Fruit fly (Drosophila melanogaster): Measurements from ENCODE around the gene CG14313.
A peak's percentile ranks its signal among the peaks of the same experiment; 100 is the strongest.

Gene CG14313

dm6 chr3R:18168398-18168797, 23.4 kb downstream of the CG14313 start (continued):
- TF ChIP-seq Dp (GFP tag; optimal IDR thresholded peaks at IDR 0.05) (peak; percentile 22), Atf3 (GFP tag; optimal IDR thresholded peaks at IDR 0.05) (no peak), Neu2 (GFP tag; optimal IDR thresholded peaks at IDR 0.05; ENCODE audit: borderline replicate concordance) (no peak), Hr51 (GFP tag; optimal IDR thresholded peaks at IDR 0.05) (peak in 1 of 2 experiments; percentile 49), CG13296 (GFP tag; optimal IDR thresholded peaks at IDR 0.05) (peak; percentile 31), slbo (GFP tag; IDR thresholded peaks at IDR 0.05) (peak; percentile 56; the same call in 1 of the 2 replicates), vvl (GFP tag; IDR thresholded peaks at IDR 0.05) (peak; percentile 62), Hey (tag; optimal IDR thresholded peaks at IDR 0.05) (no peak), nom (GFP tag; optimal IDR thresholded peaks at IDR 0.05) (peak; percentile 44), pita (GFP tag; optimal IDR thresholded peaks at IDR 0.05) (no peak), CG32767 (GFP tag; IDR thresholded peaks at IDR 0.05) (no peak), CG34224 (GFP tag; IDR thresholded peaks at IDR 0.05; ENCODE audit: partially characterized antibody) (peak; percentile 43; the same call in 2 of the 3 replicates), cg (GFP tag; optimal IDR thresholded peaks at IDR 0.05) (no peak), lola (GFP tag; optimal IDR thresholded peaks at IDR 0.05) (no peak), run (tag; optimal IDR thresholded peaks at IDR 0.05) (no peak), CG18619 (GFP tag; optimal IDR thresholded peaks at IDR 0.05) (no peak), sens-2 (GFP tag; IDR thresholded peaks at IDR 0.05) (0 out of 2 replicates have a peak, but pooled peaks have one; percentile 13), CG1832 (GFP tag; optimal IDR thresholded peaks at IDR 0.05) (no peak), CG30431 (GFP tag; optimal IDR thresholded peaks at IDR 0.05) (no peak)

dm6 chr3R:18167416-18168237, 24.1 kb downstream of the CG14313 start, which contains the start of gene wrd:
TSS of gene wrd (plus strand) at chr3R:18167757.
- no peak for TF ChIP-seq kay (GFP tag; optimal IDR thresholded peaks at IDR 0.05)
- no peak for TF ChIP-seq CG4707 (GFP tag; optimal IDR thresholded peaks at IDR 0.05)
- TF ChIP-seq CG17912 (GFP tag; optimal IDR thresholded peaks at IDR 0.05), result no peak
- TF ChIP-seq CG5245 (GFP tag; optimal IDR thresholded peaks at IDR 0.05), result no peak
- TF ChIP-seq org-1 (GFP tag; optimal IDR thresholded peaks at IDR 0.05), result no peak
- TF ChIP-seq CG4282 (GFP tag; optimal IDR thresholded peaks at IDR 0.05), result no peak
- TF ChIP-seq Ets97D (GFP tag; optimal IDR thresholded peaks at IDR 0.05), result no peak
- peak; percentile 14; the same call in 1 of the 2 replicates for TF ChIP-seq CG14441 (GFP tag; IDR thresholded peaks at IDR 0.05)
- TF ChIP-seq ftz-f1 (GFP tag; optimal IDR thresholded peaks at IDR 0.05), result peak; percentile 75
- no peak for TF ChIP-seq bsh (GFP tag; optimal IDR thresholded peaks at IDR 0.05)
- no peak for TF ChIP-seq pho (GFP tag; optimal IDR thresholded peaks at IDR 0.05)
- TF ChIP-seq CG34376 (GFP tag; optimal IDR thresholded peaks at IDR 0.05), result peak; percentile 23
- no peak for TF ChIP-seq en (GFP tag; optimal IDR thresholded peaks at IDR 0.05)
- TF ChIP-seq emc (GFP tag; optimal IDR thresholded peaks at IDR 0.05), result no peak
- TF ChIP-seq Lim3 (GFP tag; IDR thresholded peaks at IDR 0.05), result no peak
- no peak for TF ChIP-seq CG10959 (GFP tag; IDR thresholded peaks at IDR 0.05)
- TF ChIP-seq CG17829 (tag; optimal IDR thresholded peaks at IDR 0.05), result peak; percentile 20
- TF ChIP-seq CG32772 (GFP tag; IDR thresholded peaks at IDR 0.05), result no peak
- no peak for TF ChIP-seq usp (GFP tag; optimal IDR thresholded peaks at IDR 0.05)
- no peak for TF ChIP-seq pb (GFP tag; optimal IDR thresholded peaks at IDR 0.05)
- no peak for TF ChIP-seq CG13624 (GFP tag; optimal IDR thresholded peaks at IDR 0.05)
- no peak for TF ChIP-seq CG4854 (GFP tag; optimal IDR thresholded peaks at IDR 0.05)
- TF ChIP-seq pita (GFP tag; optimal IDR thresholded peaks at IDR 0.05), result no peak
- TF ChIP-seq dmrt11E (tag; optimal IDR thresholded peaks at IDR 0.05), result peak; percentile 42
- TF ChIP-seq CG13424 (tag; optimal IDR thresholded peaks at IDR 0.05), result peak; percentile 41
- no peak for TF ChIP-seq hbn (GFP tag; IDR thresholded peaks at IDR 0.05; ENCODE audit: partially characterized antibody)
- no peak for TF ChIP-seq CG10321 (GFP tag; IDR thresholded peaks at IDR 0.05)
- peak; percentile 36; the same call in 1 of the 2 replicates for TF ChIP-seq Dref (GFP tag; IDR thresholded peaks at IDR 0.05)
- peak; percentile 22 for TF ChIP-seq CG17385 (GFP tag; optimal IDR thresholded peaks at IDR 0.05)
- no peak for TF ChIP-seq zen2 (GFP tag; IDR thresholded peaks at IDR 0.05; ENCODE audit: partially characterized antibody)
